Worm (Caenorhabditis elegans) whole organism, L4 larva: ENCODE measurements around the gene ced-9.

Experiments used
- D1046.2 ChIP-seq: fragments of 200-800 bp; sonication (Bioruptor generic); IDR thresholded peaks from 2 replicates; pipeline ENCODE4 v1.3.6; 2022; ENCODE audit warnings: missing genetic modification characterization, missing compliant biosample characterization
- F10B5.3 ChIP-seq: sonication (generic microtip); optimal IDR thresholded peaks from 2 replicates; lab custom pipeline; 2016; ENCODE audit warnings: mild to moderate bottlenecking, missing genetic modification characterization, missing compliant biosample characterization
- F37D6.2 ChIP-seq: sonication (generic microtip); optimal IDR thresholded peaks from 2 replicates; lab custom pipeline; 2016; ENCODE audit warnings: mild to moderate bottlenecking, missing genetic modification characterization, missing compliant biosample characterization
- F44E2.7 ChIP-seq: fragments of 200-800 bp; sonication (Bioruptor generic); IDR thresholded peaks from 2 replicates; pipeline ENCODE4 v2.1.2; 2022; ENCODE audit warnings: missing genetic modification characterization, missing compliant biosample characterization
- R02D3.7 ChIP-seq: fragments of 150-350 bp; sonication (generic microtip); optimal IDR thresholded peaks from 3 replicates; lab custom pipeline; 2014; ENCODE audit warnings: missing biosample characterization, missing genetic modification characterization
- T20F7.1 ChIP-seq: fragments of 200-800 bp; sonication (Bioruptor generic); optimal IDR thresholded peaks from 2 replicates; lab custom pipeline; 2018; ENCODE audit warnings: mild to moderate bottlenecking, missing genetic modification characterization, missing compliant biosample characterization
- T26A8.4 ChIP-seq: fragments of 200-800 bp; sonication (Bioruptor generic); IDR thresholded peaks from 2 replicates; pipeline ENCODE4 v1.3.6; 2022; ENCODE audit warnings: missing genetic modification characterization, missing compliant biosample characterization
- Y5F2A.4 ChIP-seq: fragments of 200-800 bp; sonication (Bioruptor generic); optimal IDR thresholded peaks from 2 replicates; lab custom pipeline; 2018; ENCODE audit warnings: mild to moderate bottlenecking, missing genetic modification characterization, missing compliant biosample characterization
- Y75B8A.6 ChIP-seq: fragments of 200-800 bp; sonication (Bioruptor generic); IDR thresholded peaks from 2 replicates; pipeline ENCODE4 v1.3.6; 2022; ENCODE audit warnings: missing genetic modification reagents, missing genetic modification characterization, missing compliant biosample characterization
- ZK546.5 ChIP-seq, 2 experiments: sonication (generic microtip); optimal IDR thresholded peaks; 2 replicates each; lab custom pipeline; 2017; ENCODE audit warnings: missing biosample characterization in 2 of 2, missing genetic modification characterization in 2 of 2
- aha-1 ChIP-seq: fragments of 150-350 bp; peaks from one replicate; lab custom pipeline; 2014; ENCODE audit warnings: missing biosample characterization, missing genetic modification characterization
- aly-2 ChIP-seq: sonication (generic microtip); optimal IDR thresholded peaks from 2 replicates; lab custom pipeline; 2018; ENCODE audit warnings: missing biosample characterization, missing genetic modification characterization
- ama-1 ChIP-seq: fragments of 150-350 bp; optimal IDR thresholded peaks from 2 replicates; lab custom pipeline; 2014; ENCODE audit warnings: inconsistent platforms, mixed read lengths
- arid-1 ChIP-seq: fragments of 200-800 bp; sonication (Bioruptor generic); conservative IDR thresholded peaks from 2 replicates; pipeline ENCODE4 v1.3.6; 2022; ENCODE audit warnings: missing genetic modification reagents, missing genetic modification characterization, missing compliant biosample characterization
- ceh-28 ChIP-seq: fragments of 150-350 bp; optimal IDR thresholded peaks from 2 replicates; lab custom pipeline; 2014; ENCODE audit warnings: missing biosample characterization, missing genetic modification reagents, missing genetic modification characterization
- ceh-32 ChIP-seq: sonication (generic microtip); optimal IDR thresholded peaks from 2 replicates; lab custom pipeline; 2016; ENCODE audit warnings: mild to moderate bottlenecking, missing genetic modification characterization, missing compliant biosample characterization; ENCODE audit not compliant: poor library complexity
- daf-12 ChIP-seq: fragments of 150-350 bp; optimal IDR thresholded peaks from 2 replicates; lab custom pipeline; 2014; ENCODE audit warnings: missing biosample characterization, missing genetic modification reagents, missing genetic modification characterization
- dmd-6 ChIP-seq: fragments of 200-800 bp; sonication (Bioruptor generic); IDR thresholded peaks from 2 replicates; pipeline ENCODE4 v1.3.6; 2022; ENCODE audit warnings: missing genetic modification reagents, missing genetic modification characterization, missing compliant biosample characterization
- dmd-9 ChIP-seq: fragments of 200-800 bp; sonication (Bioruptor generic); IDR thresholded peaks from 2 replicates; pipeline ENCODE4 v1.3.6; 2022; ENCODE audit warnings: missing genetic modification reagents, missing genetic modification characterization, missing compliant biosample characterization
- duxl-1 ChIP-seq: sonication (generic microtip); optimal IDR thresholded peaks from 2 replicates; lab custom pipeline; 2016; ENCODE audit warnings: mild to moderate bottlenecking, missing genetic modification characterization, moderate library complexity, missing compliant biosample characterization; ENCODE audit not compliant: poor library complexity
- dve-1 ChIP-seq: sonication (generic microtip); optimal IDR thresholded peaks from 2 replicates; lab custom pipeline; 2017; ENCODE audit warnings: antibody characterized with exemption, mild to moderate bottlenecking, missing genetic modification characterization, missing compliant biosample characterization; ENCODE audit not compliant: insufficient read depth
- egl-27 ChIP-seq: sonication (generic microtip); optimal IDR thresholded peaks from 3 replicates; lab custom pipeline; 2017; ENCODE audit warnings: missing biosample characterization, missing genetic modification reagents, missing genetic modification characterization
- gei-8 ChIP-seq: fragments of 200-800 bp; sonication (Bioruptor generic); optimal IDR thresholded peaks from 2 replicates; lab custom pipeline; 2018; ENCODE audit warnings: mild to moderate bottlenecking, missing genetic modification characterization, missing compliant biosample characterization
- hlh-11 ChIP-seq: fragments of 200-800 bp; sonication (Bioruptor generic); optimal IDR thresholded peaks from 2 replicates; lab custom pipeline; 2018; ENCODE audit warnings: mild to moderate bottlenecking, missing genetic modification characterization, missing compliant biosample characterization
- hlh-30 ChIP-seq: sonication (generic microtip); optimal IDR thresholded peaks from 2 replicates; lab custom pipeline; 2017; ENCODE audit warnings: antibody characterized with exemption, mild to moderate bottlenecking, missing genetic modification characterization, missing compliant biosample characterization; ENCODE audit not compliant: insufficient read depth
- hmg-1.1 ChIP-seq: fragments of 200-800 bp; sonication (Bioruptor generic); IDR thresholded peaks from 2 replicates; pipeline ENCODE4 v1.3.6; 2022; ENCODE audit warnings: missing genetic modification reagents, missing genetic modification characterization, missing compliant biosample characterization
- jun-1 ChIP-seq: fragments of 150-350 bp; optimal IDR thresholded peaks from 2 replicates; lab custom pipeline; 2014; ENCODE audit warnings: missing biosample characterization, missing genetic modification reagents, missing genetic modification characterization
- lim-7 ChIP-seq: fragments of 200-800 bp; sonication (Bioruptor generic); IDR thresholded peaks from 2 replicates; pipeline ENCODE4 v1.3.6; 2022; ENCODE audit warnings: missing genetic modification characterization, missing compliant biosample characterization
- lin-15B ChIP-seq: fragments of 150-350 bp; sonication (generic microtip); optimal IDR thresholded peaks from 3 replicates; lab custom pipeline; 2014; ENCODE audit warnings: missing biosample characterization, missing genetic modification characterization
- lin-38 ChIP-seq: fragments of 200-800 bp; sonication (Bioruptor generic); IDR thresholded peaks from 2 replicates; pipeline ENCODE4 v1.3.6; 2022; ENCODE audit warnings: missing genetic modification reagents, missing genetic modification characterization, missing compliant biosample characterization
- mep-1 ChIP-seq: fragments of 150-350 bp; sonication (generic microtip); optimal IDR thresholded peaks from 3 replicates; lab custom pipeline; 2014; ENCODE audit warnings: missing biosample characterization, missing genetic modification characterization
- mes-2 ChIP-seq: sonication (generic microtip); optimal IDR thresholded peaks from 2 replicates; lab custom pipeline; 2016; ENCODE audit warnings: missing genotype, mild to moderate bottlenecking, missing genetic modification characterization, missing compliant biosample characterization; ENCODE audit not compliant: poor library complexity, severe bottlenecking
- mxl-3 ChIP-seq: fragments of 200-800 bp; sonication (Bioruptor generic); optimal IDR thresholded peaks from 2 replicates; lab custom pipeline; 2018; ENCODE audit warnings: mild to moderate bottlenecking, missing genetic modification characterization, missing compliant biosample characterization
- nhr-10 ChIP-seq: fragments of 150-350 bp; optimal IDR thresholded peaks from 2 replicates; lab custom pipeline; 2014; ENCODE audit warnings: missing biosample characterization, missing genetic modification characterization
- nhr-11 ChIP-seq: fragments of 150-350 bp; optimal IDR thresholded peaks from 2 replicates; lab custom pipeline; 2014; ENCODE audit warnings: missing biosample characterization, missing genetic modification characterization
- nhr-111 ChIP-seq: fragments of 200-800 bp; sonication (Bioruptor generic); optimal IDR thresholded peaks from 2 replicates; lab custom pipeline; 2018; ENCODE audit warnings: mild to moderate bottlenecking, missing genetic modification characterization, missing compliant biosample characterization
- nhr-25 ChIP-seq: sonication (generic microtip); optimal IDR thresholded peaks from 2 replicates; lab custom pipeline; 2017; ENCODE audit warnings: missing genetic modification characterization, mild to moderate bottlenecking, missing compliant biosample characterization, antibody characterized with exemption, moderate library complexity, borderline replicate concordance; ENCODE audit not compliant: insufficient read depth
- nhr-28 ChIP-seq: fragments of 150-350 bp; optimal IDR thresholded peaks from 2 replicates; lab custom pipeline; 2014; ENCODE audit warnings: missing biosample characterization, missing genetic modification characterization
- nhr-48 ChIP-seq: sonication (generic microtip); optimal IDR thresholded peaks from 2 replicates; lab custom pipeline; 2016; ENCODE audit warnings: mild to moderate bottlenecking, missing genetic modification characterization, missing compliant biosample characterization
- pha-4 ChIP-seq, 2 experiments: fragments of 150-350 bp in 1 of 2; fragments of 200-800 bp in 1 of 2; sonication (Bioruptor generic) in 1 of 2; IDR thresholded peaks in 1 of 2; optimal IDR thresholded peaks in 1 of 2; 2 replicates each; pipeline versions ENCODE4 v1.3.6 to Lab custom; 2014 to 2022; ENCODE audit warnings: missing genetic modification characterization in 2 of 2, missing genetic modification reagents in 2 of 2, missing biosample characterization in 1 of 2, missing compliant biosample characterization in 1 of 2
- saeg-2 ChIP-seq: fragments of 200-800 bp; sonication (Bioruptor generic); IDR thresholded peaks from 2 replicates; pipeline ENCODE4 v1.3.6; 2022; ENCODE audit warnings: missing genetic modification reagents, missing genetic modification characterization, missing compliant biosample characterization
- snpc-4 ChIP-seq: fragments of 150-350 bp; optimal IDR thresholded peaks from 2 replicates; lab custom pipeline; 2014; ENCODE audit warnings: missing biosample characterization, missing genetic modification characterization
- unc-39 ChIP-seq: sonication (generic microtip); optimal IDR thresholded peaks from 2 replicates; lab custom pipeline; 2017; ENCODE audit warnings: missing biosample characterization, missing genetic modification characterization
- unc-62 ChIP-seq, 3 experiments: fragments of 150-350 bp in 1 of 3; sonication (generic microtip); optimal IDR thresholded peaks in 2 of 3; peaks in 1 of 3; 1 replicate in 1 of 3; 2 replicates in 2 of 3; lab custom pipeline; 2014 to 2017; ENCODE audit warnings: missing biosample characterization in 3 of 3, missing genetic modification characterization in 3 of 3, missing genetic modification reagents in 3 of 3, missing genotype in 1 of 3
- ztf-7 ChIP-seq: fragments of 150-350 bp; optimal IDR thresholded peaks from 2 replicates; lab custom pipeline; 2014; ENCODE audit warnings: missing biosample characterization, missing genetic modification characterization

Gene ced-9

ce11 chrIII:10331232-10331631, 3.7 kb upstream of the ced-9 start (continued):
- TF ChIP-seq ZK546.5 (tag; optimal IDR thresholded peaks at IDR 0.05; lab: Kevin White, UChicago) (no peak), Y5F2A.4 (GFP tag; lab: Kevin White, UChicago) (no peak), arid-1 (GFP tag; lab: Robert Waterston, UW) (no peak), lin-38 (GFP tag; lab: Robert Waterston, UW) (no peak), F37D6.2 (no peak), egl-27 (no peak), aha-1 (tag; lab: Kevin White, UChicago) (peak; percentile 31), nhr-28 (tag; lab: Kevin White, UChicago) (no peak), saeg-2 (no peak), T26A8.4 (no peak), hlh-11 (tag; lab: Kevin White, UChicago) (peak; percentile 29), nhr-25 (tag; lab: Kevin White, UChicago) (no peak), unc-39 (tag; lab: Kevin White, UChicago) (no peak), dve-1 (peak; percentile 26), aly-2 (tag; lab: Kevin White, UChicago) (no peak), lim-7 (no peak), pha-4 (GFP tag; IDR thresholded peaks at IDR 0.05; lab: Robert Waterston, UW) (0 out of 2 replicates have a peak, but pooled peaks have one; percentile 32), pha-4 (tag; optimal IDR thresholded peaks at IDR 0.05; lab: Kevin White, UChicago) (peak; percentile 64), mep-1 (tag; lab: Kevin White, UChicago) (peak; percentile 1), ceh-28 (tag; lab: Kevin White, UChicago) (no peak)
- TF ChIP-seq, all 104 proteins: peak for 10

- TF ChIP-seq ztf-7 (no peak), dve-1 (no peak), mxl-3 (GFP tag; lab: Kevin White, UChicago) (no peak), Y75B8A.6 (GFP tag; lab: Robert Waterston, UW) (no peak), lin-15B (tag; lab: Kevin White, UChicago) (no peak), gei-8 (GFP tag; lab: Kevin White, UChicago) (no peak)
Observed at ce11 chrIII:10332560-10332959, 2.4 kb upstream of the ced-9 start, which contains the start of gene T07C4.12. T07C4.12 (minus strand) TSS chrIII:10332660.

- TF ChIP-seq unc-39 (tag; lab: Kevin White, UChicago), result no peak
- peak; percentile 77 for TF ChIP-seq duxl-1 (tag; lab: Kevin White, UChicago)
- peak; percentile 86 for TF ChIP-seq mes-2 (tag; lab: Kevin White, UChicago)
- no peak for TF ChIP-seq nhr-111
- TF ChIP-seq lim-7, result no peak
- TF ChIP-seq nhr-28 (tag; lab: Kevin White, UChicago), result peak; percentile 47
- no peak for TF ChIP-seq T20F7.1 (GFP tag; lab: Kevin White, UChicago)
- no peak for TF ChIP-seq snpc-4 (tag; lab: Kevin White, UChicago)
- peak; percentile 79 for TF ChIP-seq ama-1 (lab: Kevin White, UChicago)
- TF ChIP-seq ceh-32 (tag; lab: Kevin White, UChicago), result peak; percentile 18
- TF ChIP-seq dmd-9 (GFP tag; lab: Robert Waterston, UW), result no peak
- TF ChIP-seq nhr-10 (tag; lab: Kevin White, UChicago), result no peak
- peak; percentile 72 for TF ChIP-seq F37D6.2
- no peak for TF ChIP-seq unc-62 (GFP tag; optimal IDR thresholded peaks at IDR 0.05 in 1 of 2; lab: Kevin White, UChicago)
- no peak for TF ChIP-seq unc-62 (tag; optimal IDR thresholded peaks at IDR 0.05; lab: Kevin White, UChicago)
- TF ChIP-seq nhr-48 (tag; lab: Kevin White, UChicago), result peak; percentile 44
- peak; percentile 63 for TF ChIP-seq mxl-3 (GFP tag; lab: Kevin White, UChicago)
- peak; percentile 61 for TF ChIP-seq nhr-11 (tag; lab: Kevin White, UChicago)
- no peak for TF ChIP-seq ceh-28 (tag; lab: Kevin White, UChicago)
- peak; percentile 89 for TF ChIP-seq hmg-1.1 (GFP tag; lab: Robert Waterston, UW)
- no peak for TF ChIP-seq daf-12 (tag; lab: Kevin White, UChicago)
- peak; percentile 82 for TF ChIP-seq hlh-30 (tag; lab: Kevin White, UChicago)
- 0 out of 2 replicates have a peak, but pooled peaks have one; percentile 52 for TF ChIP-seq D1046.2 (GFP tag; lab: Robert Waterston, UW)
- peak; percentile 45 for TF ChIP-seq F10B5.3
- TF ChIP-seq jun-1, result peak; percentile 35
- no peak for TF ChIP-seq F44E2.7 (GFP tag; lab: Robert Waterston, UW)
- TF ChIP-seq mep-1 (tag; lab: Kevin White, UChicago), result peak; percentile 88
- peak; percentile 91 for TF ChIP-seq lin-38 (GFP tag; lab: Robert Waterston, UW)
- no peak for TF ChIP-seq R02D3.7
- TF ChIP-seq dmd-6, result peak; percentile 88
Observed at ce11 chrIII:10333961-10334542, 920 bp upstream of the ced-9 start, which contains the start of the genes jmjd-4 and mev-1. jmjd-4 (minus strand) TSS chrIII:10334018. mev-1 (plus strand) TSS chrIII:10334277.
